Fruit fly (Drosophila melanogaster) whole organism, embryonic: Measurements from ENCODE around the gene ihog.

Experiments used
- Ada2b ChIP-seq: fragments of 200-800 bp; sonication (Bioruptor generic); IDR thresholded peaks from 2 replicates; pipeline ENCODE4 v1.3.6; 2022; ENCODE audit warnings: missing biosample characterization, missing genetic modification characterization
- B-H1 ChIP-seq: fragments of 200-800 bp; sonication (Bioruptor generic); IDR thresholded peaks from 3 replicates; pipeline ENCODE4 v1.3.6; 2022; ENCODE audit warnings: missing biosample characterization, missing genetic modification characterization
- CG10366 ChIP-seq: fragments of 200-800 bp; sonication (Bioruptor generic); IDR thresholded peaks from 2 replicates; pipeline ENCODE4 v1.3.6; 2022; ENCODE audit warnings: missing biosample characterization, missing genetic modification characterization
- CG10565 ChIP-seq: fragments of 200-800 bp; sonication (Bioruptor generic); optimal IDR thresholded peaks from 3 replicates; lab custom pipeline; 2016; ENCODE audit warnings: missing biosample characterization, mild to moderate bottlenecking, missing genetic modification characterization
- CG12104 ChIP-seq: fragments of 200-800 bp; sonication (Bioruptor generic); optimal IDR thresholded peaks from 3 replicates; lab custom pipeline; 2016; ENCODE audit warnings: missing biosample characterization, missing genetic modification characterization
- CG12236 ChIP-seq: fragments of 200-800 bp; sonication (Bioruptor generic); optimal IDR thresholded peaks from 2 replicates; lab custom pipeline; 2016; ENCODE audit warnings: missing biosample characterization, missing genetic modification characterization
- CG12659 ChIP-seq: fragments of 200-800 bp; sonication (Bioruptor generic); optimal IDR thresholded peaks from 3 replicates; lab custom pipeline; 2017; ENCODE audit warnings: mild to moderate bottlenecking, missing biosample characterization, missing genetic modification reagents, missing genetic modification characterization
- CG13775 ChIP-seq: fragments of 200-800 bp; sonication (Bioruptor generic); optimal IDR thresholded peaks from 3 replicates; lab custom pipeline; 2017; ENCODE audit warnings: missing biosample characterization, mild to moderate bottlenecking, missing genetic modification characterization
- CG13894 ChIP-seq: fragments of 200-800 bp; sonication (Bioruptor generic); optimal IDR thresholded peaks from 3 replicates; lab custom pipeline; 2018; ENCODE audit warnings: missing biosample characterization, mild to moderate bottlenecking, missing genetic modification characterization, moderate library complexity
- CG14441 ChIP-seq: fragments of 200-800 bp; sonication (Bioruptor generic); IDR thresholded peaks from 2 replicates; pipeline ENCODE4 v1.3.6; 2022; ENCODE audit warnings: missing biosample characterization, missing genetic modification characterization
- CG14667 ChIP-seq: fragments of 200-800 bp; sonication (Bioruptor generic); IDR thresholded peaks from 2 replicates; pipeline ENCODE4 v1.3.6; 2022; ENCODE audit warnings: missing biosample characterization, missing genetic modification characterization
- CG17186 ChIP-seq: fragments of 200-800 bp; sonication (Bioruptor generic); optimal IDR thresholded peaks from 3 replicates; lab custom pipeline; 2017; ENCODE audit warnings: missing biosample characterization, missing genetic modification reagents, missing genetic modification characterization
- CG17385 ChIP-seq: fragments of 200-800 bp; sonication (Bioruptor generic); optimal IDR thresholded peaks from 3 replicates; lab custom pipeline; 2018; ENCODE audit warnings: missing biosample characterization, mild to moderate bottlenecking, missing genetic modification characterization
- CG17612 ChIP-seq: fragments of 200-800 bp; sonication (Bioruptor generic); IDR thresholded peaks from 2 replicates; pipeline ENCODE4 v1.3.6; 2022; ENCODE audit warnings: missing biosample characterization, missing genetic modification characterization
- CG1792 ChIP-seq: fragments of 200-800 bp; sonication (Bioruptor generic); optimal IDR thresholded peaks from 2 replicates; lab custom pipeline; 2016; ENCODE audit warnings: missing biosample characterization, missing genetic modification characterization
- CG2120 ChIP-seq: fragments of 200-800 bp; sonication (Bioruptor generic); optimal IDR thresholded peaks from 3 replicates; lab custom pipeline; 2016; ENCODE audit warnings: missing biosample characterization, missing genetic modification characterization
- CG6254 ChIP-seq: fragments of 200-800 bp; sonication (Bioruptor generic); optimal IDR thresholded peaks from 3 replicates; lab custom pipeline; 2017; ENCODE audit warnings: mild to moderate bottlenecking, missing biosample characterization, missing genetic modification reagents, missing genetic modification characterization
- CkIIα-i1 ChIP-seq: fragments of 200-800 bp; sonication (Bioruptor generic); IDR thresholded peaks from 2 replicates; pipeline ENCODE4 v1.3.6; 2022; ENCODE audit warnings: missing biosample characterization, missing genetic modification characterization
- D19B ChIP-seq: fragments of 200-800 bp; sonication (Bioruptor generic); optimal IDR thresholded peaks from 2 replicates; lab custom pipeline; 2017; ENCODE audit warnings: missing biosample characterization, mild to moderate bottlenecking, missing genetic modification characterization
- Gug ChIP-seq: fragments of 200-800 bp; sonication (Bioruptor generic); IDR thresholded peaks from 4 replicates; pipeline ENCODE4 v1.3.6; 2022; ENCODE audit warnings: missing biosample characterization, missing genetic modification characterization
- HLH3B ChIP-seq: fragments of 200-800 bp; sonication (Bioruptor generic); IDR thresholded peaks from 2 replicates; pipeline ENCODE4 v1.3.6; 2022; ENCODE audit warnings: missing biosample characterization, missing genetic modification characterization
- HmgZ ChIP-seq: fragments of 200-800 bp; sonication (Bioruptor generic); optimal IDR thresholded peaks from 2 replicates; lab custom pipeline; 2018; ENCODE audit warnings: missing biosample characterization, mild to moderate bottlenecking, missing genetic modification characterization
- Hr39 ChIP-seq: fragments of >200 bp; optimal IDR thresholded peaks from 2 replicates; lab custom pipeline; 2017
- Hr78 ChIP-seq, 2 experiments: fragments of 200-800 bp in 1 of 2; fragments of >200 bp in 1 of 2; sonication (Bioruptor generic) in 1 of 2; optimal IDR thresholded peaks; 2 replicates each; lab custom pipeline; 2017 to 2019; ENCODE audit warnings: missing biosample characterization in 2 of 2, missing genetic modification characterization in 2 of 2, mild to moderate bottlenecking in 1 of 2, moderate library complexity in 1 of 2
- Jarid2 ChIP-seq: fragments of 200-800 bp; sonication (Bioruptor generic); optimal IDR thresholded peaks from 3 replicates; lab custom pipeline; 2017; ENCODE audit warnings: mild to moderate bottlenecking, missing biosample characterization, missing genetic modification reagents, missing genetic modification characterization
- Max ChIP-seq: fragments of 200-800 bp; sonication (Bioruptor generic); optimal IDR thresholded peaks from 2 replicates; lab custom pipeline; 2016; ENCODE audit warnings: missing biosample characterization, mild to moderate bottlenecking, missing genetic modification characterization
- Mes4 ChIP-seq: fragments of 200-800 bp; sonication (Bioruptor generic); optimal IDR thresholded peaks from 2 replicates; lab custom pipeline; 2016; ENCODE audit warnings: missing biosample characterization, missing genetic modification characterization
- NK7.1 ChIP-seq: fragments of 200-800 bp; sonication (Bioruptor generic); optimal IDR thresholded peaks from 3 replicates; lab custom pipeline; 2016; ENCODE audit warnings: missing biosample characterization, missing genetic modification characterization
- Ptx1 ChIP-seq: fragments of 200-800 bp; sonication (Bioruptor generic); IDR thresholded peaks from 2 replicates; pipeline ENCODE4 v1.3.6; 2022; ENCODE audit warnings: missing biosample characterization, missing genetic modification characterization
- Scr ChIP-seq: fragments of 200-800 bp; sonication (Bioruptor generic); IDR thresholded peaks from 2 replicates; pipeline ENCODE4 v1.3.6; 2022; ENCODE audit warnings: missing biosample characterization, missing genetic modification characterization; ENCODE audit not compliant: partially characterized antibody
- Sry-δ ChIP-seq: fragments of 200-800 bp; sonication (Bioruptor generic); optimal IDR thresholded peaks from 2 replicates; lab custom pipeline; 2016; ENCODE audit warnings: missing biosample characterization, missing genetic modification characterization
- TFAM ChIP-seq: fragments of 200-800 bp; sonication (Bioruptor generic); optimal IDR thresholded peaks from 2 replicates; lab custom pipeline; 2017; ENCODE audit warnings: missing biosample characterization, missing genetic modification characterization, inconsistent platforms
- ase ChIP-seq: fragments of 200-800 bp; sonication (Bioruptor generic); IDR thresholded peaks from 3 replicates; pipeline ENCODE4 v1.3.6; 2022; ENCODE audit warnings: missing biosample characterization, missing genetic modification characterization
- ash1 ChIP-seq: fragments of 200-800 bp; sonication (Bioruptor generic); optimal IDR thresholded peaks from 2 replicates; lab custom pipeline; 2018; ENCODE audit warnings: missing biosample characterization, mild to moderate bottlenecking, missing genetic modification characterization
- ato ChIP-seq: fragments of 200-800 bp; sonication (Bioruptor generic); IDR thresholded peaks from 2 replicates; pipeline ENCODE4 v1.3.6; 2022; ENCODE audit warnings: missing biosample characterization, missing genetic modification characterization; ENCODE audit not compliant: partially characterized antibody
- bsh ChIP-seq, 2 experiments: fragments of 200-800 bp; sonication (Bioruptor generic); optimal IDR thresholded peaks; 2 replicates each; lab custom pipeline; 2017 to 2018; ENCODE audit warnings: mild to moderate bottlenecking in 2 of 2, missing biosample characterization in 2 of 2, missing genetic modification characterization in 2 of 2, moderate library complexity in 1 of 2
- chinmo ChIP-seq: fragments of 200-800 bp; sonication (Bioruptor generic); IDR thresholded peaks from 4 replicates; pipeline ENCODE4 v1.3.6; 2022; ENCODE audit warnings: missing biosample characterization, missing genetic modification characterization; ENCODE audit not compliant: partially characterized antibody
- chm ChIP-seq: fragments of 200-800 bp; sonication (Bioruptor generic); IDR thresholded peaks from 2 replicates; pipeline ENCODE4 v1.3.6; 2022; ENCODE audit warnings: missing biosample characterization, missing genetic modification characterization
- ci ChIP-seq: fragments of 200-800 bp; sonication (Bioruptor generic); IDR thresholded peaks from 3 replicates; pipeline ENCODE4 v1.3.6; 2022; ENCODE audit warnings: missing biosample characterization, missing genetic modification characterization
- crc ChIP-seq: fragments of 200-800 bp; sonication (Bioruptor generic); optimal IDR thresholded peaks from 2 replicates; lab custom pipeline; 2016; ENCODE audit warnings: missing biosample characterization, missing genetic modification characterization
- danr ChIP-seq: fragments of 200-800 bp; sonication (Bioruptor generic); IDR thresholded peaks from 2 replicates; pipeline ENCODE4 v1.3.6; 2022; ENCODE audit warnings: missing biosample characterization, missing genetic modification characterization
- dpn ChIP-seq, 2 experiments: fragments of 200-800 bp; sonication (Bioruptor generic); optimal IDR thresholded peaks; 3 replicates each; lab custom pipeline; 2016; ENCODE audit warnings: missing biosample characterization in 2 of 2, missing genetic modification characterization in 2 of 2
- esg ChIP-seq: fragments of 200-800 bp; sonication (Bioruptor generic); conservative IDR thresholded peaks from 2 replicates; pipeline ENCODE4 v1.3.6; 2022; ENCODE audit warnings: missing biosample characterization, missing genetic modification characterization
- hbn ChIP-seq: fragments of 200-800 bp; sonication (Bioruptor generic); IDR thresholded peaks from 2 replicates; pipeline ENCODE4 v1.3.6; 2022; ENCODE audit warnings: missing biosample characterization, missing genetic modification characterization; ENCODE audit not compliant: partially characterized antibody
- hkb ChIP-seq, 2 experiments: fragments of 200-800 bp in 1 of 2; fragments of >200 bp in 1 of 2; sonication (Bioruptor generic) in 1 of 2; IDR thresholded peaks in 1 of 2; optimal IDR thresholded peaks in 1 of 2; 2 replicates each; pipeline versions ENCODE4 v1.3.6 to Lab custom; 2017 to 2022; ENCODE audit warnings: missing biosample characterization in 1 of 2, missing genetic modification characterization in 1 of 2
- insv ChIP-seq, 2 experiments: fragments of 200-800 bp; sonication (Bioruptor generic); optimal IDR thresholded peaks; 3 replicates each; lab custom pipeline; 2016 to 2018; ENCODE audit warnings: missing biosample characterization in 2 of 2, missing genetic modification characterization in 2 of 2
- nerfin-1 ChIP-seq: fragments of 200-800 bp; sonication (Bioruptor generic); optimal IDR thresholded peaks from 3 replicates; lab custom pipeline; 2019; ENCODE audit warnings: missing biosample characterization, mild to moderate bottlenecking, missing genetic modification characterization, moderate library complexity
- pb ChIP-seq: fragments of 200-800 bp; sonication (Bioruptor generic); optimal IDR thresholded peaks from 3 replicates; lab custom pipeline; 2016; ENCODE audit warnings: missing biosample characterization, missing genetic modification characterization
- pros ChIP-seq: fragments of 200-800 bp; sonication (Bioruptor generic); optimal IDR thresholded peaks from 3 replicates; lab custom pipeline; 2019; ENCODE audit warnings: missing biosample characterization, mild to moderate bottlenecking, missing genetic modification characterization, moderate library complexity
- schlank ChIP-seq: fragments of 200-800 bp; sonication (Bioruptor generic); optimal IDR thresholded peaks from 2 replicates; lab custom pipeline; 2018; ENCODE audit warnings: missing biosample characterization, mild to moderate bottlenecking, missing genetic modification characterization
- scrt ChIP-seq: fragments of 200-800 bp; sonication (Bioruptor generic); optimal IDR thresholded peaks from 2 replicates; lab custom pipeline; 2018; ENCODE audit warnings: missing biosample characterization, mild to moderate bottlenecking, missing genetic modification characterization, moderate library complexity
- seq ChIP-seq: fragments of 200-800 bp; sonication (Bioruptor generic); IDR thresholded peaks from 2 replicates; pipeline ENCODE4 v1.3.6; 2022; ENCODE audit warnings: missing biosample characterization, missing genetic modification characterization

ihog gene

dm6 chr2L:6948540-6948942 lies at the start of gene ihog (continued):
- TF ChIP-seq Scr (peak; percentile 47; the same call in 1 of the 2 replicates), Mes4 (GFP tag; lab: Kevin White, UChicago) (no peak), crc (GFP tag; lab: Kevin White, UChicago) (no peak), CG17385 (GFP tag; lab: Kevin White, UChicago) (peak; percentile 6), CG10565 (GFP tag; lab: Kevin White, UChicago) (no peak), ash1 (GFP tag; lab: Kevin White, UChicago) (no peak), NK7.1 (GFP tag; lab: Kevin White, UChicago) (no peak), seq (GFP tag; lab: Robert Waterston, UW) (no peak), HmgZ (tag; lab: Kevin White, UChicago) (peak; percentile 13), CG12104 (GFP tag; lab: Kevin White, UChicago) (no peak), chinmo (GFP tag; lab: Robert Waterston, UW) (peak; percentile 99), CG14667 (GFP tag; lab: Robert Waterston, UW) (no peak), CG10366 (GFP tag; lab: Robert Waterston, UW) (0 out of 2 replicates have a peak, but pooled peaks have one; percentile 17), CkIIα-i1 (no peak), CG12236 (peak; percentile 6), Sry-δ (peak; percentile 3), hbn (0 out of 2 replicates have a peak, but pooled peaks have one; percentile 23), CG13894 (tag; lab: Kevin White, UChicago) (no peak), CG12659 (peak; percentile 31), schlank (tag; lab: Kevin White, UChicago) (no peak), pros (GFP tag; lab: Kevin White, UChicago) (no peak), CG2120 (GFP tag; lab: Kevin White, UChicago) (no peak), CG1792 (no peak), insv (GFP tag; optimal IDR thresholded peaks at IDR 0.05; lab: Kevin White, UChicago) (no peak), CG14441 (GFP tag; lab: Robert Waterston, UW) (no peak), D19B (GFP tag; lab: Kevin White, UChicago) (no peak), CG13775 (GFP tag; lab: Kevin White, UChicago) (peak; percentile 41), B-H1 (GFP tag; lab: Robert Waterston, UW) (no peak), Hr39 (lab: Kevin White, UChicago) (no peak), ato (GFP tag; lab: Robert Waterston, UW) (no peak), TFAM (GFP tag; lab: Kevin White, UChicago) (no peak), danr (GFP tag; lab: Robert Waterston, UW) (no peak), scrt (peak; percentile 62), pb (GFP tag; lab: Kevin White, UChicago) (no peak), nerfin-1 (tag; lab: Kevin White, UChicago) (peak; percentile 19), CG6254 (GFP tag; lab: Kevin White, UChicago) (peak; percentile 4)

dm6 chr2L:6991085-6991484 lies 42.5 kb upstream of the ihog start:
- TF ChIP-seq Jarid2 (GFP tag; lab: Kevin White, UChicago) (no peak), Hr78 (GFP tag; optimal IDR thresholded peaks at IDR 0.05; lab: Kevin White, UChicago) (no peak), hkb (optimal IDR thresholded peaks at IDR 0.05; lab: Kevin White, UChicago) (no peak), hkb (GFP tag; IDR thresholded peaks at IDR 0.05; lab: Robert Waterston, UW) (0 out of 2 replicates have a peak, but pooled peaks have one; percentile 16), Ada2b (no peak), Ptx1 (GFP tag; lab: Robert Waterston, UW) (peak; percentile 34; the same call in 1 of the 2 replicates), esg (no peak), Max (GFP tag; lab: Kevin White, UChicago) (no peak), CG17612 (GFP tag; lab: Robert Waterston, UW) (no peak), Gug (GFP tag; lab: Robert Waterston, UW) (no peak), ci (no peak), chm (GFP tag; lab: Robert Waterston, UW) (0 out of 2 replicates have a peak, but pooled peaks have one; percentile 31), CG13894 (tag; lab: Kevin White, UChicago) (no peak), dpn (GFP tag; optimal IDR thresholded peaks at IDR 0.05; lab: Kevin White, UChicago) (no peak), HLH3B (no peak), CG12236 (no peak), bsh (GFP tag; optimal IDR thresholded peaks at IDR 0.05; lab: Kevin White, UChicago) (peak in 1 of 2 experiments; percentile 56), CG17186 (GFP tag; lab: Kevin White, UChicago) (no peak), ase (no peak)
